Worm (Caenorhabditis elegans) whole organism, L2 larva: ENCODE measurements around the gene rip-1.

Experiments
- C34F6.9 ChIP-seq: fragments of 150-350 bp; optimal IDR thresholded peaks from 2 replicates; lab custom pipeline; 2014; ENCODE audit warnings: missing biosample characterization, missing genetic modification characterization
- F13H6.1 ChIP-seq: sonication (generic microtip); optimal IDR thresholded peaks from 2 replicates; lab custom pipeline; 2016; ENCODE audit warnings: missing genetic modification characterization, missing compliant biosample characterization
- R02D3.7 ChIP-seq: fragments of 150-350 bp; optimal IDR thresholded peaks from 2 replicates; lab custom pipeline; 2014; ENCODE audit warnings: missing biosample characterization, missing genetic modification characterization
- Y55F3AM.14 ChIP-seq: fragments of 200-800 bp; sonication (Bioruptor generic); optimal IDR thresholded peaks from 2 replicates; lab custom pipeline; 2018; ENCODE audit warnings: mild to moderate bottlenecking, missing genetic modification characterization, missing compliant biosample characterization
- ZK546.5 ChIP-seq: sonication (generic microtip); optimal IDR thresholded peaks from 2 replicates; lab custom pipeline; 2017; ENCODE audit warnings: missing biosample characterization, missing genetic modification characterization
- alr-1 ChIP-seq: fragments of 150-350 bp; optimal IDR thresholded peaks from 2 replicates; lab custom pipeline; 2014; ENCODE audit warnings: missing biosample characterization, missing genetic modification characterization
- aly-2 ChIP-seq: fragments of 150-350 bp; optimal IDR thresholded peaks from 2 replicates; lab custom pipeline; 2014; ENCODE audit warnings: missing biosample characterization, missing genetic modification characterization
- ama-1 ChIP-seq: fragments of 150-350 bp; optimal IDR thresholded peaks from 2 replicates; lab custom pipeline; 2018; ENCODE audit warnings: inconsistent platforms
- ceh-16 ChIP-seq: fragments of 150-350 bp; optimal IDR thresholded peaks from 2 replicates; lab custom pipeline; 2014; ENCODE audit warnings: missing biosample characterization, missing genetic modification characterization
- crh-2 ChIP-seq: sonication (generic microtip); optimal IDR thresholded peaks from 2 replicates; lab custom pipeline; 2017; ENCODE audit warnings: missing biosample characterization, missing genetic modification characterization
- dmd-4 ChIP-seq: sonication (generic microtip); optimal IDR thresholded peaks from 2 replicates; lab custom pipeline; 2017; ENCODE audit warnings: missing biosample characterization, missing genetic modification characterization
- egl-27 ChIP-seq: sonication (generic microtip); optimal IDR thresholded peaks from 3 replicates; lab custom pipeline; 2017; ENCODE audit warnings: missing biosample characterization, missing genetic modification reagents, missing genetic modification characterization
- elt-1 ChIP-seq: fragments of 150-350 bp; optimal IDR thresholded peaks from 2 replicates; lab custom pipeline; 2014; ENCODE audit warnings: missing biosample characterization, missing genetic modification characterization
- elt-3 ChIP-seq: sonication (generic microtip); optimal IDR thresholded peaks from 2 replicates; lab custom pipeline; 2017; ENCODE audit warnings: missing biosample characterization, missing genetic modification characterization
- fos-1 ChIP-seq: fragments of 150-350 bp; optimal IDR thresholded peaks from 2 replicates; lab custom pipeline; 2014; ENCODE audit warnings: missing biosample characterization, missing genetic modification characterization
- gmeb-1 ChIP-seq: fragments of 150-350 bp; optimal IDR thresholded peaks from 2 replicates; lab custom pipeline; 2014; ENCODE audit warnings: missing biosample characterization, missing genetic modification characterization
- lin-11 ChIP-seq: fragments of 150-350 bp; sonication (generic microtip); optimal IDR thresholded peaks from 2 replicates; lab custom pipeline; 2014; ENCODE audit warnings: missing biosample characterization, missing genetic modification characterization, inconsistent platforms, mixed read lengths
- lin-13 ChIP-seq: fragments of 150-350 bp; optimal IDR thresholded peaks from 2 replicates; lab custom pipeline; 2014; ENCODE audit warnings: missing biosample characterization, missing genetic modification reagents, missing genetic modification characterization
- lin-39 ChIP-seq: fragments of 150-350 bp; optimal IDR thresholded peaks from 2 replicates; lab custom pipeline; 2014; ENCODE audit warnings: missing biosample characterization, missing genetic modification reagents, missing genetic modification characterization
- lsy-2 ChIP-seq, 2 experiments: fragments of 150-350 bp in 1 of 2; sonication (generic microtip) in 1 of 2; optimal IDR thresholded peaks; 2 replicates each; lab custom pipeline; 2014 to 2017; ENCODE audit warnings: missing biosample characterization in 2 of 2, missing genetic modification characterization in 2 of 2
- mab-5 ChIP-seq: fragments of 150-350 bp; optimal IDR thresholded peaks from 2 replicates; lab custom pipeline; 2014; ENCODE audit warnings: missing biosample characterization, missing genetic modification characterization
- mbf-1 ChIP-seq: sonication (generic microtip); optimal IDR thresholded peaks from 2 replicates; lab custom pipeline; 2017; ENCODE audit warnings: missing biosample characterization, missing genetic modification characterization
- mdl-1 ChIP-seq, 2 experiments: fragments of 150-350 bp in 1 of 2; sonication (generic microtip) in 1 of 2; optimal IDR thresholded peaks; 2 replicates each; lab custom pipeline; 2017; ENCODE audit warnings: missing biosample characterization in 2 of 2, missing genetic modification characterization in 2 of 2
- nhr-10 ChIP-seq: sonication (generic microtip); optimal IDR thresholded peaks from 2 replicates; lab custom pipeline; 2017; ENCODE audit warnings: missing biosample characterization, missing genetic modification characterization
- nhr-11 ChIP-seq: fragments of 150-350 bp; optimal IDR thresholded peaks from 2 replicates; lab custom pipeline; 2014; ENCODE audit warnings: missing biosample characterization, missing genetic modification characterization
- nhr-12 ChIP-seq: fragments of 150-350 bp; optimal IDR thresholded peaks from 2 replicates; lab custom pipeline; 2014; ENCODE audit warnings: missing biosample characterization, missing genetic modification characterization
- nhr-129 ChIP-seq: fragments of 150-350 bp; optimal IDR thresholded peaks from 2 replicates; lab custom pipeline; 2014; ENCODE audit warnings: missing biosample characterization, missing genetic modification characterization
- nhr-21 ChIP-seq: fragments of 150-350 bp; optimal IDR thresholded peaks from 2 replicates; lab custom pipeline; 2014; ENCODE audit warnings: missing biosample characterization, missing genetic modification characterization
- nhr-23 ChIP-seq: fragments of 150-350 bp; optimal IDR thresholded peaks from 2 replicates; lab custom pipeline; 2014; ENCODE audit warnings: missing biosample characterization, missing genetic modification reagents, missing genetic modification characterization
- nhr-25 ChIP-seq: fragments of 150-350 bp; sonication (generic microtip); optimal IDR thresholded peaks from 3 replicates; lab custom pipeline; 2014; ENCODE audit warnings: missing biosample characterization, missing genetic modification characterization
- nhr-6 ChIP-seq: fragments of 150-350 bp; optimal IDR thresholded peaks from 2 replicates; lab custom pipeline; 2014; ENCODE audit warnings: missing biosample characterization, missing genetic modification characterization
- nhr-77 ChIP-seq: fragments of 150-350 bp; optimal IDR thresholded peaks from 2 replicates; lab custom pipeline; 2014; ENCODE audit warnings: missing biosample characterization, missing genetic modification characterization
- peb-1 ChIP-seq: fragments of 150-350 bp; optimal IDR thresholded peaks from 2 replicates; lab custom pipeline; 2014; ENCODE audit warnings: missing biosample characterization, missing genetic modification characterization
- sem-4 ChIP-seq: fragments of 150-350 bp; optimal IDR thresholded peaks from 2 replicates; lab custom pipeline; 2014; ENCODE audit warnings: missing biosample characterization, missing genetic modification reagents, missing genetic modification characterization
- skn-1 ChIP-seq: sonication (generic microtip); optimal IDR thresholded peaks from 2 replicates; lab custom pipeline; 2017; ENCODE audit warnings: missing biosample characterization, missing genetic modification characterization
- sma-3 ChIP-seq: sonication (generic microtip); optimal IDR thresholded peaks from 2 replicates; lab custom pipeline; 2016; ENCODE audit warnings: missing genetic modification reagents, missing genetic modification characterization, missing compliant biosample characterization
- snpc-4 ChIP-seq: fragments of 150-350 bp; optimal IDR thresholded peaks from 2 replicates; lab custom pipeline; 2014; ENCODE audit warnings: missing biosample characterization, missing genetic modification characterization
- unc-39 ChIP-seq: fragments of 150-350 bp; optimal IDR thresholded peaks from 2 replicates; lab custom pipeline; 2014; ENCODE audit warnings: missing biosample characterization, missing genetic modification characterization
- unc-55 ChIP-seq: fragments of 150-350 bp; sonication (generic microtip); optimal IDR thresholded peaks from 3 replicates; lab custom pipeline; 2014; ENCODE audit warnings: missing biosample characterization, missing genetic modification reagents, missing genetic modification characterization
- unc-62 ChIP-seq: fragments of 150-350 bp; optimal IDR thresholded peaks from 2 replicates; lab custom pipeline; 2014; ENCODE audit warnings: missing biosample characterization, missing genetic modification reagents, missing genetic modification characterization
- zag-1 ChIP-seq: fragments of 150-350 bp; optimal IDR thresholded peaks from 2 replicates; lab custom pipeline; 2014; ENCODE audit warnings: missing biosample characterization, missing genetic modification characterization
- ztf-1 ChIP-seq: fragments of 200-800 bp; sonication (Bioruptor generic); conservative IDR thresholded peaks from 2 replicates; pipeline ENCODE4 v1.3.6; 2022; ENCODE audit warnings: missing genetic modification characterization, missing compliant biosample characterization
- ztf-4 ChIP-seq: fragments of 150-350 bp; optimal IDR thresholded peaks from 2 replicates; lab custom pipeline; 2014; ENCODE audit warnings: missing biosample characterization, missing genetic modification characterization

rip-1 gene

DNA sequence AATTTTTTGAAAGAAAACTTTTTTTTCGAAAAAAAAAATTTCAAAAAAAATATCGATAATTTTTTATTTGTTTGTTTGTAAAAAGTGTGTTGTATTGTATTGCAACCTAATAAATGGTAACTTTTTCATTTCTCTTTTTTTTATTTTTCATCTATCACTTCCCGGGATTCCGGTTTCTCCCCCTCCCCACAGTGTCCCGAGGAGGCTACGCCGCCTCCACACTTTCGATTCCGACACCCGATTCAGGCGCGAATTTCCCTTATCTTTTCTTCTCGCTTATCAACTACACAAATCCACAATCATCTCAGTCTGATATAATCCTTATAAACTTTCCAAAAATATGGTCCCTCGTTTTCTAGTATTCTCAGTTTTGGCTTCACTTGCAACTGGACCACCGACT, 4.0 kb downstream of the rip-1 start, which contains the start of gene R01H10.4:
TSS of gene R01H10.4 (plus strand) at position 236 of the 400 bp plus-strand sequence.
- TF ChIP-seq crh-2 (tag; lab: Kevin White, UChicago) (no peak), lin-39 (tag; lab: Kevin White, UChicago) (no peak), ZK546.5 (tag; lab: Kevin White, UChicago) (no peak), zag-1 (tag; lab: Kevin White, UChicago) (no peak)
- TF ChIP-seq, all 48 proteins: peak for 0

DNA sequence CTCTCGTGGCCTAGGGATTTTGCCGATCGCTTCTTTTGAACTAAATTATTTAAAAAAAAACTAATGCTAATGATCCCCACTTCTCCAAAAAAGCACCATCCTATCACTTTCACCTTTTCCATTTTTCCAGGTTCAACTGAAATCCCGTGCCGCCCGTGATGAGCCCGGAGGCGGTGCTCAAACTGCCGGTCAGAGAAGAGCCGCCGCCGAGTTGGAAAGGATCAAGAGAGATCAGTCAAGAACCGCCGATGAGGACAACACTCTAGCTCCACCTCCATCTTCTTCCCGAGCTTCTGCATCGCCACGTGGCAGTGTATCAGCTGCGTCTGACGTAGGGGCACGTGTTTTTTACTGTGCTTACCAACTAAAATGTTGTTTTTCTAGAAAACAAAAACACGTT, 5.2 kb downstream of the rip-1 start:
- TF ChIP-seq egl-27 (no peak), nhr-21 (tag; lab: Kevin White, UChicago) (no peak), ztf-1 (no peak), aly-2 (tag; lab: Kevin White, UChicago) (no peak), R02D3.7 (no peak), elt-1 (tag; lab: Kevin White, UChicago) (no peak), ceh-16 (tag; lab: Kevin White, UChicago) (no peak), nhr-10 (tag; lab: Kevin White, UChicago) (no peak), fos-1 (no peak), nhr-23 (tag; lab: Kevin White, UChicago) (no peak), ama-1 (no peak), alr-1 (tag; lab: Kevin White, UChicago) (no peak), mdl-1 (tag; optimal IDR thresholded peaks at IDR 0.05; lab: Kevin White, UChicago) (no peak), ztf-4 (tag; lab: Kevin White, UChicago) (no peak), nhr-25 (no peak), lin-13 (GFP tag; lab: Kevin White, UChicago) (no peak), ZK546.5 (tag; lab: Kevin White, UChicago) (no peak), mbf-1 (no peak), peb-1 (tag; lab: Kevin White, UChicago) (no peak), lin-11 (tag; lab: Kevin White, UChicago) (no peak)

DNA sequence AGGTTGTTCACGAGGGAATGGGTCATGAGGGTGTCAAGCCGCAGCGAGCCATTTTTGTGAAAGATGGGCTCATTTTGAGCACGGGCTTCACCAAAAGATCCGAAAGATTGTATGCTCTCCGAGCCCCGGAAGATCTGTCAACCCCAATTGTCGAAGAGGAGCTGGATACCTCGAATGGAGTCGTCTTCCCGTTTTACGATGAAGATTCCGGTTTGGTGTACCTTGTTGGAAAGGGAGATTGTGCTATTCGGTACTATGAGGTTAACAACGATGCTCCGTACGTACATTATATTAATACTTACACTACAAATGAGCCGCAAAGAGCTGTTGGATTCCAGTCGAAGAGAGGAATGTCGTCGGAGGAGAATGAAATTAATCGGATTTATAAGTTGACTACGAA, 7.4 kb downstream of the rip-1 start:
- TF ChIP-seq nhr-11 (tag; lab: Kevin White, UChicago): no peak
- TF ChIP-seq ztf-1: no peak
- TF ChIP-seq elt-1 (tag; lab: Kevin White, UChicago): no peak
- TF ChIP-seq ceh-16 (tag; lab: Kevin White, UChicago): no peak
- no peak for TF ChIP-seq C34F6.9 (tag; lab: Kevin White, UChicago)
- no peak for TF ChIP-seq nhr-6 (tag; lab: Kevin White, UChicago)
- no peak for TF ChIP-seq mab-5
- no peak for TF ChIP-seq zag-1 (tag; lab: Kevin White, UChicago)

DNA sequence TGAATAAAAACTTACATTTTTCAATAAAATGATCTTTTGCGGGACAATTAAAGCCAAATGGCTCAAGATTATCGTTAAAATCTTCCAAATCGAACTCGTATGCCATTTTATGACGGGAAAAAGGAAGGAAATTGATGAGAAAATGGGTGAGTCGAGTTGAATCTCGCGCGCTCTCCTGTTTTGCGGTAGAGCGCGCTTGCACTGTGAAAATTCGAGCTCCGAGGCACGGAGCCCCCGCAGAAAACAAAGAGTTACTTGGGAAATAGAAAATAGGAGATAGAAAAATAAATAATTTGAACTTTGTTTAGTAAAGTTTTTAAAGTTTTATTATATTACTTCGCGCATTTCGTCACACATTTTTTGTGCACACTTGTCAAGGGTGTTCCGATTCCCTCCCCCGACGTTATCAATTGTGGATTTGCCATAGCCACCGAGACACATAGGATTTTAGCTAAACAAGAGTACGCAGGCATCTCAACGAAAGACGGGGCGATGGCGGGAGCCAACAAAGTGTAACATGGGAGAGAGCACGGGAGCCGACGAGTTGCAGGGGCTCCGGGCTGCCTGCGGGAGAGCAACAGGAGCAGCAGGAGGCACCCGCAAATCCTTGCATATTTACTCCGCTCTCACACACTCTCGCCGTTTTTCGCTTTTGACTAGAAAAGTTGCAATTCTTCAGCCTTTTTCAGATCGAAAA, 10.0 kb downstream of the rip-1 start, which contains the start of the genes div-1 and cor-1:
TSS of gene div-1 (minus strand) at position 119 of the 697 bp plus-strand sequence.
TSS of gene cor-1 (plus strand) at position 671 of the 697 bp plus-strand sequence.
- TF ChIP-seq unc-62 (GFP tag; lab: Kevin White, UChicago) (no peak), nhr-77 (tag; lab: Kevin White, UChicago) (no peak), C34F6.9 (tag; lab: Kevin White, UChicago) (peak; percentile 38), elt-1 (tag; lab: Kevin White, UChicago) (no peak), ama-1 (no peak), sem-4 (no peak), lsy-2 (tag; optimal IDR thresholded peaks at IDR 0.05; lab: Kevin White, UChicago) (peak in 1 of 2 experiments; percentile 60), skn-1 (tag; lab: Kevin White, UChicago) (no peak), sma-3 (GFP tag; lab: Kevin White, UChicago) (peak; percentile 10), nhr-11 (tag; lab: Kevin White, UChicago) (no peak), gmeb-1 (tag; lab: Kevin White, UChicago) (peak; percentile 86), dmd-4 (no peak), nhr-129 (tag; lab: Kevin White, UChicago) (peak; percentile 15), mab-5 (no peak), unc-55 (GFP tag; lab: Kevin White, UChicago) (peak; percentile 56), unc-39 (tag; lab: Kevin White, UChicago) (no peak), F13H6.1 (tag; lab: Kevin White, UChicago) (peak; percentile 5), crh-2 (tag; lab: Kevin White, UChicago) (peak; percentile 37), nhr-6 (tag; lab: Kevin White, UChicago) (no peak), Y55F3AM.14 (GFP tag; lab: Kevin White, UChicago) (no peak), egl-27 (no peak), aly-2 (tag; lab: Kevin White, UChicago) (no peak), ceh-16 (tag; lab: Kevin White, UChicago) (no peak), elt-3 (tag; lab: Kevin White, UChicago) (no peak), snpc-4 (tag; lab: Kevin White, UChicago) (no peak), nhr-12 (no peak), lin-13 (GFP tag; lab: Kevin White, UChicago) (peak; percentile 16)
